Worm (Caenorhabditis elegans) whole organism, L1 larva: ENCODE measurements around the gene srw-139.

Source experiments
- alr-1 ChIP-seq: fragments of 200-800 bp; sonication (Bioruptor generic); optimal IDR thresholded peaks from 2 replicates; lab custom pipeline; 2018; ENCODE audit warnings: borderline replicate concordance, mild to moderate bottlenecking, missing genetic modification characterization, missing compliant biosample characterization
- ama-1 ChIP-seq: fragments of 150-350 bp; optimal IDR thresholded peaks from 2 replicates; lab custom pipeline; 2014
- blmp-1 ChIP-seq: fragments of 150-350 bp; optimal IDR thresholded peaks from 2 replicates; lab custom pipeline; 2014; ENCODE audit warnings: missing biosample characterization, missing genetic modification characterization
- ces-1 ChIP-seq: fragments of 150-350 bp; optimal IDR thresholded peaks from 2 replicates; lab custom pipeline; 2014; ENCODE audit warnings: missing biosample characterization, missing genetic modification reagents, missing genetic modification characterization
- dsc-1 ChIP-seq: sonication (generic microtip); optimal IDR thresholded peaks from 2 replicates; lab custom pipeline; 2016; ENCODE audit warnings: mild to moderate bottlenecking, missing genetic modification characterization, missing compliant biosample characterization
- efl-1 ChIP-seq, 4 experiments: fragments of 150-350 bp; optimal IDR thresholded peaks in 3 of 4; peaks in 1 of 4; 1 replicate in 1 of 4; 2 replicates in 3 of 4; lab custom pipeline; 2014; ENCODE audit warnings: missing biosample characterization in 2 of 4, missing genetic modification characterization in 2 of 4, missing genetic modification reagents in 2 of 4
- efl-3 ChIP-seq: fragments of 200-800 bp; sonication (Bioruptor generic); optimal IDR thresholded peaks from 2 replicates; lab custom pipeline; 2018; ENCODE audit warnings: mild to moderate bottlenecking, missing genetic modification characterization, missing compliant biosample characterization
- egl-13 ChIP-seq: sonication (generic microtip); optimal IDR thresholded peaks from 2 replicates; lab custom pipeline; 2016; ENCODE audit warnings: missing genotype, missing genetic modification reagents, missing genetic modification characterization, missing compliant biosample characterization
- egl-27 ChIP-seq, 2 experiments: fragments of 150-350 bp in 1 of 2; sonication (generic microtip); optimal IDR thresholded peaks; 3 replicates each; lab custom pipeline; 2017 to 2018; ENCODE audit warnings: missing biosample characterization in 2 of 2, missing genetic modification characterization in 2 of 2, missing genetic modification reagents in 2 of 2
- elt-2 ChIP-seq: sonication (generic microtip); optimal IDR thresholded peaks from 2 replicates; lab custom pipeline; 2016; ENCODE audit warnings: missing genetic modification characterization, mild to moderate bottlenecking, inconsistent platforms, missing compliant biosample characterization, missing genetic modification reagents
- jun-1 ChIP-seq: fragments of 150-350 bp; optimal IDR thresholded peaks from 2 replicates; lab custom pipeline; 2014; ENCODE audit warnings: missing biosample characterization, missing genetic modification reagents, missing genetic modification characterization
- lir-3 ChIP-seq: sonication (generic microtip); optimal IDR thresholded peaks from 2 replicates; lab custom pipeline; 2016; ENCODE audit warnings: mild to moderate bottlenecking, missing genetic modification characterization, moderate library complexity, missing compliant biosample characterization; ENCODE audit not compliant: poor library complexity
- lsy-2 ChIP-seq, 2 experiments: fragments of 150-350 bp; optimal IDR thresholded peaks; 2 replicates each; lab custom pipeline; 2014; ENCODE audit warnings: missing biosample characterization in 2 of 2, missing genetic modification characterization in 2 of 2
- mab-9 ChIP-seq: fragments of 200-800 bp; sonication (Bioruptor generic); IDR thresholded peaks from 2 replicates; pipeline ENCODE4 v1.3.6; 2022; ENCODE audit warnings: missing genetic modification reagents, missing genetic modification characterization, missing compliant biosample characterization
- nhr-11 ChIP-seq: fragments of 150-350 bp; optimal IDR thresholded peaks from 2 replicates; lab custom pipeline; 2014; ENCODE audit warnings: missing biosample characterization, missing genetic modification characterization
- nhr-12 ChIP-seq: sonication (generic microtip); optimal IDR thresholded peaks from 2 replicates; lab custom pipeline; 2017; ENCODE audit warnings: missing biosample characterization, missing genetic modification characterization
- nhr-20 ChIP-seq: sonication (generic microtip); optimal IDR thresholded peaks from 2 replicates; lab custom pipeline; 2016; ENCODE audit warnings: mild to moderate bottlenecking, missing genetic modification characterization, missing compliant biosample characterization
- nhr-237 ChIP-seq: fragments of 150-350 bp; optimal IDR thresholded peaks from 2 replicates; lab custom pipeline; 2014; ENCODE audit warnings: missing biosample characterization, missing genetic modification characterization
- nhr-28 ChIP-seq: fragments of 150-350 bp; optimal IDR thresholded peaks from 2 replicates; lab custom pipeline; 2014; ENCODE audit warnings: missing biosample characterization, missing genetic modification characterization
- nhr-76 ChIP-seq: sonication (generic microtip); optimal IDR thresholded peaks from 2 replicates; lab custom pipeline; 2017; ENCODE audit warnings: missing biosample characterization, missing genetic modification characterization
- nhr-85 ChIP-seq: sonication (generic microtip); peaks from one replicate; lab custom pipeline; 2016; ENCODE audit warnings: missing genetic modification characterization, inconsistent platforms, missing compliant biosample characterization
- nhr-90 ChIP-seq: sonication (generic microtip); optimal IDR thresholded peaks from 2 replicates; lab custom pipeline; 2016; ENCODE audit warnings: mild to moderate bottlenecking, missing genetic modification characterization, missing compliant biosample characterization; ENCODE audit not compliant: poor library complexity
- pag-3 ChIP-seq: sonication (generic microtip); optimal IDR thresholded peaks from 2 replicates; lab custom pipeline; 2017; ENCODE audit warnings: missing genetic modification characterization, mild to moderate bottlenecking, missing compliant biosample characterization, antibody characterized with exemption, borderline replicate concordance; ENCODE audit not compliant: insufficient read depth
- rnt-1 ChIP-seq: sonication (generic microtip); optimal IDR thresholded peaks from 2 replicates; lab custom pipeline; 2016; ENCODE audit warnings: mild to moderate bottlenecking, missing genetic modification characterization, moderate library complexity, missing compliant biosample characterization
- skn-1 ChIP-seq: fragments of 150-350 bp; optimal IDR thresholded peaks from 2 replicates; lab custom pipeline; 2014; ENCODE audit warnings: missing biosample characterization, missing genetic modification characterization
- snpc-4 ChIP-seq: fragments of 150-350 bp; optimal IDR thresholded peaks from 2 replicates; lab custom pipeline; 2014; ENCODE audit warnings: missing biosample characterization, missing genetic modification characterization
- sup-37 ChIP-seq: fragments of 200-800 bp; sonication (Bioruptor generic); optimal IDR thresholded peaks from 2 replicates; lab custom pipeline; 2018; ENCODE audit warnings: mild to moderate bottlenecking, missing genetic modification characterization, missing compliant biosample characterization
- swsn-7 ChIP-seq: sonication (generic microtip); optimal IDR thresholded peaks from 2 replicates; lab custom pipeline; 2016; ENCODE audit warnings: missing genetic modification characterization, missing compliant biosample characterization
- tbx-2 ChIP-seq: sonication (generic microtip); optimal IDR thresholded peaks from 2 replicates; lab custom pipeline; 2016; ENCODE audit warnings: missing genetic modification characterization, missing compliant biosample characterization
- unc-130 ChIP-seq: fragments of 150-350 bp; optimal IDR thresholded peaks from 2 replicates; lab custom pipeline; 2017; ENCODE audit warnings: missing biosample characterization, missing genetic modification characterization, inconsistent platforms
- unc-30 ChIP-seq: sonication (generic microtip); optimal IDR thresholded peaks from 2 replicates; lab custom pipeline; 2017; ENCODE audit warnings: missing biosample characterization, missing genetic modification characterization
- unc-62 ChIP-seq: fragments of 150-350 bp; optimal IDR thresholded peaks from 2 replicates; lab custom pipeline; 2014; ENCODE audit warnings: missing biosample characterization, missing genetic modification reagents, missing genetic modification characterization
- unc-98 ChIP-seq: fragments of 200-800 bp; sonication (Bioruptor generic); IDR thresholded peaks from 2 replicates; pipeline ENCODE4 v1.3.6; 2022; ENCODE audit warnings: missing genetic modification characterization, missing compliant biosample characterization
- ztf-4 ChIP-seq: fragments of 150-350 bp; optimal IDR thresholded peaks from 2 replicates; lab custom pipeline; 2014; ENCODE audit warnings: missing biosample characterization, missing genetic modification characterization

srw-139 gene

ce11 chrV:2993816-2994215 is 8.6 kb upstream of the srw-139 start, which contains the start of gene srw-115:
srw-115 (minus strand) TSS chrV:2993916.
- no peak for TF ChIP-seq skn-1 (tag; lab: Kevin White, UChicago)
- no peak for TF ChIP-seq blmp-1 (tag; lab: Kevin White, UChicago)
- TF ChIP-seq sup-37 (GFP tag; lab: Kevin White, UChicago) = no peak
- no peak for TF ChIP-seq elt-2 (tag; lab: Kevin White, UChicago)
- TF ChIP-seq nhr-90 (tag; lab: Kevin White, UChicago) = no peak
- TF ChIP-seq unc-98 (GFP tag; lab: Robert Waterston, UW) = no peak
- TF ChIP-seq ama-1 (lab: Kevin White, UChicago) = no peak
- TF ChIP-seq nhr-85 = no peak
- no peak for TF ChIP-seq nhr-11
- no peak for TF ChIP-seq egl-27 (tag; optimal IDR thresholded peaks at IDR 0.05; lab: Kevin White, UChicago)
- TF ChIP-seq lir-3 (tag; lab: Kevin White, UChicago) = no peak
- TF ChIP-seq tbx-2 (tag; lab: Kevin White, UChicago) = no peak
- TF ChIP-seq unc-130 (tag; lab: Kevin White, UChicago) = no peak
- no peak for TF ChIP-seq snpc-4 (tag; lab: Kevin White, UChicago)

ce11 chrV:2992060-2992459 is 6.9 kb upstream of the srw-139 start:
- TF ChIP-seq rnt-1 (no peak), ces-1 (GFP tag; lab: Kevin White, UChicago) (no peak), ama-1 (lab: Kevin White, UChicago) (no peak), unc-30 (tag; lab: Kevin White, UChicago) (no peak), efl-1 (optimal IDR thresholded peaks at IDR 0.05; lab: Kevin White, UChicago) (no peak), efl-1 (GFP tag; optimal IDR thresholded peaks at IDR 0.05 in 1 of 2; lab: Kevin White, UChicago) (no peak)

ce11 chrV:2991485-2991884 is 6.3 kb upstream of the srw-139 start, which contains the start of gene srw-121:
srw-121 (minus strand) TSS chrV:2991585.
- no peak for TF ChIP-seq efl-3 (GFP tag; lab: Kevin White, UChicago)
- TF ChIP-seq egl-13 (tag; lab: Kevin White, UChicago) = no peak
- no peak for TF ChIP-seq nhr-237 (tag; lab: Kevin White, UChicago)
- TF ChIP-seq unc-62 (GFP tag; lab: Kevin White, UChicago) = no peak
- TF ChIP-seq skn-1 (tag; lab: Kevin White, UChicago) = no peak
- no peak for TF ChIP-seq egl-27 (tag; optimal IDR thresholded peaks at IDR 0.05; lab: Kevin White, UChicago)
- no peak for TF ChIP-seq mab-9
- TF ChIP-seq alr-1 (tag; lab: Kevin White, UChicago) = no peak
- no peak for TF ChIP-seq nhr-76 (tag; lab: Kevin White, UChicago)
- TF ChIP-seq ztf-4 (tag; lab: Kevin White, UChicago) = no peak
- no peak for TF ChIP-seq swsn-7
- no peak for TF ChIP-seq ces-1 (GFP tag; lab: Kevin White, UChicago)
- no peak for TF ChIP-seq jun-1
- TF ChIP-seq pag-3 (tag; lab: Kevin White, UChicago) = no peak
- no peak for TF ChIP-seq nhr-12 (tag; lab: Kevin White, UChicago)
- TF ChIP-seq lir-3 (tag; lab: Kevin White, UChicago) = no peak
- TF ChIP-seq dsc-1 (tag; lab: Kevin White, UChicago) = no peak
- TF ChIP-seq nhr-28 (tag; lab: Kevin White, UChicago) = no peak
- TF ChIP-seq nhr-20 = no peak
- no peak for TF ChIP-seq unc-130 (tag; lab: Kevin White, UChicago)
- TF ChIP-seq, all 84 proteins: peak for 0

- TF ChIP-seq efl-1 (optimal IDR thresholded peaks at IDR 0.05; lab: Kevin White, UChicago) (no peak), efl-1 (GFP tag; optimal IDR thresholded peaks at IDR 0.05 in 1 of 2; lab: Kevin White, UChicago) (peak in 1 of 2 experiments; percentile 62), lsy-2 (tag; optimal IDR thresholded peaks at IDR 0.05; lab: Kevin White, UChicago) (no peak)
Measured at ce11 chrV:2987407-2987806, 2.2 kb upstream of the srw-139 start, which contains the start of gene srh-85. srh-85 (minus strand) TSS chrV:2987507.
